Worm (Caenorhabditis elegans): ENCODE measurements around the gene clic-1.

- TF ChIP-seq tbx-2 (tag; optimal IDR thresholded peaks at IDR 0.05) (no peak), pha-4 (tag; optimal IDR thresholded peaks at IDR 0.05) (no peak), tbx-7 (tag; optimal IDR thresholded peaks at IDR 0.05) (no peak), Y22D7AL.16 (tag; optimal IDR thresholded peaks at IDR 0.05) (no peak), elt-2 (tag; optimal IDR thresholded peaks at IDR 0.05) (no peak), eyg-1 (tag; optimal IDR thresholded peaks at IDR 0.05) (no peak)
These were observed 48.5 kb downstream of the clic-1 start, which contains the start of the genes nhr-94 and nhr-152 for ce11 chrV:7686189-7686588.

Data from whole organism, late embryonic.